Fruit fly (Drosophila melanogaster) whole organism, pupa: ENCODE measurements around the gene CG10562.

Experiments
- CG10348 ChIP-seq: fragments of 200-800 bp; sonication (Bioruptor generic); IDR thresholded peaks from 2 replicates; pipeline ENCODE4 v1.3.6; 2022; ENCODE audit warnings: missing biosample characterization, missing genetic modification characterization
- CG12605 ChIP-seq: fragments of 200-800 bp; sonication (Bioruptor generic); IDR thresholded peaks from 2 replicates; pipeline ENCODE4 v1.3.6; 2022; ENCODE audit warnings: missing biosample characterization, missing genetic modification characterization
- CG13204 ChIP-seq: fragments of 200-800 bp; sonication (Bioruptor generic); optimal IDR thresholded peaks from 2 replicates; lab custom pipeline; 2018; ENCODE audit warnings: missing biosample characterization, mild to moderate bottlenecking, missing genetic modification characterization, moderate library complexity
- CG14655 ChIP-seq: fragments of 200-800 bp; sonication (Bioruptor generic); optimal IDR thresholded peaks from 3 replicates; lab custom pipeline; 2017; ENCODE audit warnings: mild to moderate bottlenecking, missing biosample characterization, missing genetic modification reagents, missing genetic modification characterization
- CG15710 ChIP-seq: fragments of 200-800 bp; sonication (Bioruptor generic); optimal IDR thresholded peaks from 2 replicates; lab custom pipeline; 2018; ENCODE audit warnings: missing biosample characterization, mild to moderate bottlenecking, missing genetic modification characterization, moderate library complexity
- CG17806 ChIP-seq: fragments of 200-800 bp; sonication (Bioruptor generic); optimal IDR thresholded peaks from 2 replicates; lab custom pipeline; 2018; ENCODE audit warnings: missing biosample characterization, mild to moderate bottlenecking, missing genetic modification characterization, moderate library complexity
- CG32121 ChIP-seq: fragments of 200-800 bp; sonication (Bioruptor generic); IDR thresholded peaks from 2 replicates; pipeline ENCODE4 v1.3.6; 2022; ENCODE audit warnings: missing biosample characterization, missing genetic modification characterization
- CG34367 ChIP-seq: fragments of 200-800 bp; sonication (Bioruptor generic); optimal IDR thresholded peaks from 2 replicates; lab custom pipeline; 2018; ENCODE audit warnings: missing biosample characterization, mild to moderate bottlenecking, missing genetic modification characterization
- CG4496 ChIP-seq: fragments of 200-800 bp; sonication (Bioruptor generic); IDR thresholded peaks from 3 replicates; pipeline ENCODE4 v1.3.6; 2022; ENCODE audit warnings: missing biosample characterization, missing genetic modification characterization
- CG8159 ChIP-seq: fragments of 200-800 bp; sonication (Bioruptor generic); optimal IDR thresholded peaks from 3 replicates; lab custom pipeline; 2018; ENCODE audit warnings: missing biosample characterization, mild to moderate bottlenecking, missing genetic modification characterization, moderate library complexity
- CG8301 ChIP-seq: fragments of 200-800 bp; sonication (Bioruptor generic); optimal IDR thresholded peaks from 2 replicates; lab custom pipeline; 2018; ENCODE audit warnings: missing biosample characterization, mild to moderate bottlenecking, missing genetic modification characterization
- CG9948 ChIP-seq: fragments of 200-800 bp; sonication (Bioruptor generic); optimal IDR thresholded peaks from 2 replicates; lab custom pipeline; 2018; ENCODE audit warnings: missing biosample characterization, mild to moderate bottlenecking, missing genetic modification characterization, moderate library complexity
- D1 ChIP-seq: fragments of 200-800 bp; sonication (Bioruptor generic); optimal IDR thresholded peaks from 2 replicates; lab custom pipeline; 2018; ENCODE audit warnings: missing biosample characterization, mild to moderate bottlenecking, missing genetic modification characterization, moderate library complexity
- EcR ChIP-seq: fragments of 200-800 bp; sonication (Bioruptor generic); optimal IDR thresholded peaks from 3 replicates; lab custom pipeline; 2019; ENCODE audit warnings: missing biosample characterization, missing genetic modification characterization, mild to moderate bottlenecking, moderate library complexity, missing genetic modification reagents
- Ets98B ChIP-seq: fragments of 200-800 bp; sonication (Bioruptor generic); IDR thresholded peaks from 2 replicates; pipeline ENCODE4 v1.3.6; 2022; ENCODE audit warnings: missing biosample characterization, missing genetic modification characterization
- Pif1A ChIP-seq: fragments of 200-800 bp; sonication (Bioruptor generic); optimal IDR thresholded peaks from 3 replicates; lab custom pipeline; 2016; ENCODE audit warnings: missing biosample characterization, missing genetic modification characterization
- Pif1B ChIP-seq: fragments of 200-800 bp; sonication (Bioruptor generic); optimal IDR thresholded peaks from 3 replicates; lab custom pipeline; 2016; ENCODE audit warnings: missing biosample characterization, missing genetic modification characterization
- Snoo ChIP-seq: fragments of 200-800 bp; sonication (Bioruptor generic); optimal IDR thresholded peaks from 3 replicates; lab custom pipeline; 2017; ENCODE audit warnings: missing biosample characterization, mild to moderate bottlenecking, missing genetic modification characterization, inconsistent platforms
- gl ChIP-seq: fragments of 200-800 bp; sonication (Bioruptor generic); optimal IDR thresholded peaks from 2 replicates; lab custom pipeline; 2018; ENCODE audit warnings: missing biosample characterization, mild to moderate bottlenecking, missing genetic modification characterization
- rn ChIP-seq: fragments of 200-800 bp; sonication (Bioruptor generic); IDR thresholded peaks from 2 replicates; pipeline ENCODE4 v1.3.6; 2022; ENCODE audit warnings: missing biosample characterization, missing genetic modification characterization

CG10562 gene

dm6 chr3R:25331103-25331502, 8.5 kb upstream of the CG10562 start, which contains the start of gene CHKov2:
Gene CHKov2 (minus strand): TSS chr3R:25331203.
- no peak for TF ChIP-seq Ets98B (GFP tag; lab: Robert Waterston, UW)
- no peak for TF ChIP-seq CG17806 (tag; lab: Kevin White, UChicago)
- TF ChIP-seq CG34367 (tag; lab: Kevin White, UChicago) = no peak
- TF ChIP-seq Pif1B (GFP tag; lab: Kevin White, UChicago) = no peak
- no peak for TF ChIP-seq gl
- no peak for TF ChIP-seq CG14655
- no peak for TF ChIP-seq CG4496 (GFP tag; lab: Robert Waterston, UW)
- TF ChIP-seq D1 = no peak
- TF ChIP-seq CG15710 (tag; lab: Kevin White, UChicago) = no peak
- no peak for TF ChIP-seq CG8159 (tag; lab: Kevin White, UChicago)
- TF ChIP-seq Snoo = no peak
- no peak for TF ChIP-seq CG8301 (tag; lab: Kevin White, UChicago)

dm6 chr3R:25329079-25329478, 6.5 kb upstream of the CG10562 start, which contains the start of gene CHKov1:
Gene CHKov1 (minus strand): TSS chr3R:25329316.
- TF ChIP-seq CG12605 (GFP tag; lab: Robert Waterston, UW) (0 out of 2 replicates have a peak, but pooled peaks have one; percentile 20), Ets98B (GFP tag; lab: Robert Waterston, UW) (peak; percentile 21; the same call in 1 of the 2 replicates), Pif1B (GFP tag; lab: Kevin White, UChicago) (no peak), CG4496 (GFP tag; lab: Robert Waterston, UW) (peak; percentile 59; the same call in 2 of the 3 replicates), CG8159 (tag; lab: Kevin White, UChicago) (no peak), CG32121 (GFP tag; lab: Robert Waterston, UW) (0 out of 2 replicates have a peak, but pooled peaks have one; percentile 29), Snoo (no peak), CG13204 (GFP tag; lab: Kevin White, UChicago) (no peak), CG8301 (tag; lab: Kevin White, UChicago) (no peak), CG14655 (no peak)

- 0 out of 2 replicates have a peak, but pooled peaks have one; percentile 27 for TF ChIP-seq CG12605 (GFP tag; lab: Robert Waterston, UW)
- peak; percentile 47; the same call in 1 of the 2 replicates for TF ChIP-seq Ets98B (GFP tag; lab: Robert Waterston, UW)
- TF ChIP-seq, all 21 proteins: peak for 2; not testable (repeated sequence) for 19
Measured at dm6 chr3R:25328540-25328939, 6.0 kb upstream of the CG10562 start.

- TF ChIP-seq rn (GFP tag; lab: Robert Waterston, UW) = no peak
- no peak for TF ChIP-seq CG8301 (tag; lab: Kevin White, UChicago)
- TF ChIP-seq EcR (GFP tag; lab: Kevin White, UChicago) = no peak
- TF ChIP-seq gl = no peak
- no peak for TF ChIP-seq CG9948 (tag; lab: Kevin White, UChicago)
- TF ChIP-seq CG14655 = no peak
- no peak for TF ChIP-seq Snoo
- no peak for TF ChIP-seq D1
- no peak for TF ChIP-seq Pif1B (GFP tag; lab: Kevin White, UChicago)
- TF ChIP-seq CG4496 (GFP tag; lab: Robert Waterston, UW) = no peak
- no peak for TF ChIP-seq CG8159 (tag; lab: Kevin White, UChicago)
- no peak for TF ChIP-seq CG15710 (tag; lab: Kevin White, UChicago)
- no peak for TF ChIP-seq CG13204 (GFP tag; lab: Kevin White, UChicago)
- TF ChIP-seq CG34367 (tag; lab: Kevin White, UChicago) = no peak
- TF ChIP-seq Pif1A (GFP tag; lab: Kevin White, UChicago) = no peak
- no peak for TF ChIP-seq CG17806 (tag; lab: Kevin White, UChicago)
- no peak for TF ChIP-seq CG12605 (GFP tag; lab: Robert Waterston, UW)
Measured at dm6 chr3R:25321681-25322080, 876 bp downstream of the CG10562 start.

dm6 chr3R:25320898-25321297, 1.7 kb downstream of the CG10562 start:
- TF ChIP-seq D1 = no peak
- TF ChIP-seq CG17806 (tag; lab: Kevin White, UChicago) = no peak
- no peak for TF ChIP-seq CG10348 (GFP tag; lab: Robert Waterston, UW)
- TF ChIP-seq CG12605 (GFP tag; lab: Robert Waterston, UW) = no peak
- TF ChIP-seq CG32121 (GFP tag; lab: Robert Waterston, UW) = no peak
- no peak for TF ChIP-seq CG9948 (tag; lab: Kevin White, UChicago)
- TF ChIP-seq CG4496 (GFP tag; lab: Robert Waterston, UW) = no peak
- TF ChIP-seq rn (GFP tag; lab: Robert Waterston, UW) = no peak
- no peak for TF ChIP-seq Pif1A (GFP tag; lab: Kevin White, UChicago)
- no peak for TF ChIP-seq CG13204 (GFP tag; lab: Kevin White, UChicago)
- TF ChIP-seq Pif1B (GFP tag; lab: Kevin White, UChicago) = no peak
- TF ChIP-seq Ets98B (GFP tag; lab: Robert Waterston, UW) = no peak
- TF ChIP-seq CG8159 (tag; lab: Kevin White, UChicago) = no peak

dm6 chr3R:25320051-25320705, 2.4 kb downstream of the CG10562 start, which contains the start of gene CG10560:
Gene CG10560 (minus strand): TSS chr3R:25320101.
- TF ChIP-seq CG12605 (GFP tag; lab: Robert Waterston, UW) (no peak), CG8301 (tag; lab: Kevin White, UChicago) (no peak), CG34367 (tag; lab: Kevin White, UChicago) (no peak), Ets98B (GFP tag; lab: Robert Waterston, UW) (no peak), Pif1A (GFP tag; lab: Kevin White, UChicago) (no peak), CG13204 (GFP tag; lab: Kevin White, UChicago) (no peak), CG32121 (GFP tag; lab: Robert Waterston, UW) (no peak), CG17806 (tag; lab: Kevin White, UChicago) (no peak), CG15710 (tag; lab: Kevin White, UChicago) (no peak), Pif1B (GFP tag; lab: Kevin White, UChicago) (no peak), D1 (no peak), CG14655 (no peak)
- TF ChIP-seq, all 21 proteins: peak for 0
